Fruit fly (Drosophila melanogaster) whole organism, embryonic: ENCODE data around the gene Drsl2.

Source experiments
- B-H1 ChIP-seq: fragments of 200-800 bp; sonication (Bioruptor generic); IDR thresholded peaks from 3 replicates; pipeline ENCODE4 v1.3.6; 2022; ENCODE audit warnings: missing biosample characterization, missing genetic modification characterization
- B-H2 ChIP-seq: fragments of 200-800 bp; sonication (Bioruptor generic); optimal IDR thresholded peaks from 2 replicates; lab custom pipeline; 2018; ENCODE audit warnings: missing biosample characterization, mild to moderate bottlenecking, missing genetic modification characterization
- Blimp-1 ChIP-seq: fragments of 200-800 bp; sonication (Bioruptor generic); optimal IDR thresholded peaks from 3 replicates; lab custom pipeline; 2018; ENCODE audit warnings: missing biosample characterization, missing genetic modification characterization, mild to moderate bottlenecking, moderate library complexity, missing genetic modification reagents
- C15 ChIP-seq: fragments of 200-800 bp; sonication (Bioruptor generic); IDR thresholded peaks from 3 replicates; pipeline ENCODE4 v1.3.6; 2022; ENCODE audit warnings: missing biosample characterization, missing genetic modification characterization
- CG1024 ChIP-seq: fragments of 200-800 bp; sonication (Bioruptor generic); IDR thresholded peaks from 2 replicates; pipeline ENCODE4 v1.3.6; 2022; ENCODE audit warnings: missing biosample characterization, missing genetic modification characterization
- CG10462 ChIP-seq: fragments of 200-800 bp; sonication (Bioruptor generic); optimal IDR thresholded peaks from 2 replicates; lab custom pipeline; 2016; ENCODE audit warnings: missing biosample characterization, missing genetic modification characterization
- CG10565 ChIP-seq: fragments of 200-800 bp; sonication (Bioruptor generic); optimal IDR thresholded peaks from 3 replicates; lab custom pipeline; 2016; ENCODE audit warnings: missing biosample characterization, mild to moderate bottlenecking, missing genetic modification characterization
- CG11560 ChIP-seq: fragments of 200-800 bp; sonication (Bioruptor generic); IDR thresholded peaks from 3 replicates; pipeline ENCODE4 v1.3.6; 2022; ENCODE audit warnings: missing biosample characterization, missing genetic modification characterization
- CG12744 ChIP-seq: fragments of 200-800 bp; sonication (Bioruptor generic); optimal IDR thresholded peaks from 2 replicates; lab custom pipeline; 2016; ENCODE audit warnings: missing biosample characterization, missing genetic modification characterization
- CG13287 ChIP-seq: fragments of 200-800 bp; sonication (Bioruptor generic); IDR thresholded peaks from 2 replicates; pipeline ENCODE4 v1.3.6; 2022; ENCODE audit warnings: missing biosample characterization, missing genetic modification characterization; ENCODE audit not compliant: partially characterized antibody
- CG15011 ChIP-seq: fragments of 200-800 bp; sonication (Bioruptor generic); optimal IDR thresholded peaks from 3 replicates; lab custom pipeline; 2018; ENCODE audit warnings: missing biosample characterization, mild to moderate bottlenecking, missing genetic modification characterization
- CG15696 ChIP-seq: fragments of 200-800 bp; sonication (Bioruptor generic); optimal IDR thresholded peaks from 2 replicates; lab custom pipeline; 2019; ENCODE audit warnings: missing biosample characterization, mild to moderate bottlenecking, missing genetic modification characterization, moderate library complexity
- CG16815 ChIP-seq: fragments of 200-800 bp; sonication (Bioruptor generic); optimal IDR thresholded peaks from 3 replicates; lab custom pipeline; 2017; ENCODE audit warnings: missing biosample characterization, mild to moderate bottlenecking, missing genetic modification characterization
- CG2712 ChIP-seq: fragments of 200-800 bp; optimal IDR thresholded peaks from 3 replicates; lab custom pipeline; 2019; ENCODE audit warnings: missing biosample characterization, mild to moderate bottlenecking, missing genetic modification characterization, moderate library complexity
- CG30020 ChIP-seq: fragments of 200-800 bp; optimal IDR thresholded peaks from 2 replicates; lab custom pipeline; 2019; ENCODE audit warnings: missing biosample characterization, mild to moderate bottlenecking, missing genetic modification characterization, moderate library complexity
- CG33213 ChIP-seq: fragments of 200-800 bp; sonication (Bioruptor generic); optimal IDR thresholded peaks from 3 replicates; lab custom pipeline; 2016; ENCODE audit warnings: missing biosample characterization, missing genetic modification characterization
- CG43689 ChIP-seq: fragments of 200-800 bp; sonication (Bioruptor generic); IDR thresholded peaks from 2 replicates; pipeline ENCODE4 v1.3.6; 2022; ENCODE audit warnings: missing biosample characterization, missing genetic modification characterization
- CG7372 ChIP-seq: fragments of 200-800 bp; sonication (Bioruptor generic); IDR thresholded peaks from 2 replicates; pipeline ENCODE4 v1.3.6; 2022; ENCODE audit warnings: missing biosample characterization, missing genetic modification characterization
- CG7786 ChIP-seq: fragments of 200-800 bp; sonication (Bioruptor generic); optimal IDR thresholded peaks from 2 replicates; lab custom pipeline; 2016; ENCODE audit warnings: missing biosample characterization, missing genetic modification characterization
- CG9437 ChIP-seq: fragments of 200-800 bp; sonication (Bioruptor generic); optimal IDR thresholded peaks from 2 replicates; lab custom pipeline; 2018; ENCODE audit warnings: missing biosample characterization, mild to moderate bottlenecking, missing genetic modification characterization
- Camta ChIP-seq: fragments of 200-800 bp; sonication (Bioruptor generic); optimal IDR thresholded peaks from 2 replicates; lab custom pipeline; 2016; ENCODE audit warnings: missing biosample characterization, missing genetic modification characterization
- Chrac-16 ChIP-seq: fragments of 200-800 bp; sonication (Bioruptor generic); optimal IDR thresholded peaks from 3 replicates; lab custom pipeline; 2016; ENCODE audit warnings: missing biosample characterization, missing genetic modification characterization
- CrebB ChIP-seq: fragments of 200-800 bp; sonication (Bioruptor generic); optimal IDR thresholded peaks from 3 replicates; lab custom pipeline; 2018; ENCODE audit warnings: missing biosample characterization, mild to moderate bottlenecking, missing genetic modification characterization
- D ChIP-seq, 2 experiments: fragments of 200-800 bp in 1 of 2; fragments of >200 bp in 1 of 2; sonication (Bioruptor generic) in 1 of 2; optimal IDR thresholded peaks; 2 replicates in 1 of 2; 3 replicates in 1 of 2; lab custom pipeline; 2017; ENCODE audit warnings: mild to moderate bottlenecking in 1 of 2, missing biosample characterization in 1 of 2, missing genetic modification characterization in 1 of 2, missing genetic modification reagents in 1 of 2
- D19A ChIP-seq: fragments of 200-800 bp; optimal IDR thresholded peaks from 3 replicates; lab custom pipeline; 2019; ENCODE audit warnings: missing biosample characterization, mild to moderate bottlenecking, missing genetic modification characterization, moderate library complexity
- D19B ChIP-seq: fragments of 200-800 bp; sonication (Bioruptor generic); optimal IDR thresholded peaks from 2 replicates; lab custom pipeline; 2017; ENCODE audit warnings: missing biosample characterization, mild to moderate bottlenecking, missing genetic modification characterization
- Dbx ChIP-seq: fragments of 200-800 bp; sonication (Bioruptor generic); IDR thresholded peaks from 3 replicates; pipeline ENCODE4 v1.3.6; 2022; ENCODE audit warnings: missing biosample characterization, missing genetic modification characterization
- NC2β ChIP-seq: fragments of 200-800 bp; sonication (Bioruptor generic); optimal IDR thresholded peaks from 2 replicates; lab custom pipeline; 2016; ENCODE audit warnings: missing biosample characterization, missing genetic modification characterization
- Side ChIP-seq: fragments of 200-800 bp; sonication (Bioruptor generic); optimal IDR thresholded peaks from 2 replicates; lab custom pipeline; 2016; ENCODE audit warnings: missing biosample characterization, missing genetic modification characterization
- aop ChIP-seq: fragments of 200-800 bp; sonication (Bioruptor generic); IDR thresholded peaks from 2 replicates; pipeline ENCODE4 v1.3.6; 2022; ENCODE audit warnings: missing biosample characterization, missing genetic modification characterization
- bowl ChIP-seq: fragments of 200-800 bp; sonication (Bioruptor generic); IDR thresholded peaks from 2 replicates; pipeline ENCODE4 v1.3.6; 2022; ENCODE audit warnings: missing biosample characterization, missing genetic modification characterization
- cato ChIP-seq: fragments of 200-800 bp; sonication (Bioruptor generic); optimal IDR thresholded peaks from 2 replicates; lab custom pipeline; 2016; ENCODE audit warnings: missing biosample characterization, missing genetic modification characterization, borderline replicate concordance
- chif ChIP-seq, 2 experiments: fragments of 200-800 bp; sonication (Bioruptor generic); optimal IDR thresholded peaks; 3 replicates each; lab custom pipeline; 2016; ENCODE audit warnings: missing biosample characterization in 2 of 2, missing genetic modification characterization in 2 of 2
- chinmo ChIP-seq: fragments of 200-800 bp; sonication (Bioruptor generic); IDR thresholded peaks from 4 replicates; pipeline ENCODE4 v1.3.6; 2022; ENCODE audit warnings: missing biosample characterization, missing genetic modification characterization; ENCODE audit not compliant: partially characterized antibody
- cwo ChIP-seq: fragments of 200-800 bp; sonication (Bioruptor generic); optimal IDR thresholded peaks from 3 replicates; lab custom pipeline; 2017; ENCODE audit warnings: missing biosample characterization, missing genetic modification characterization, mild to moderate bottlenecking, moderate library complexity, missing genetic modification reagents
- dimm ChIP-seq: fragments of 200-800 bp; sonication (Bioruptor generic); IDR thresholded peaks from 2 replicates; pipeline ENCODE4 v1.3.6; 2022; ENCODE audit warnings: missing biosample characterization, missing genetic modification characterization
- emc ChIP-seq: fragments of 200-800 bp; sonication (Bioruptor generic); optimal IDR thresholded peaks from 2 replicates; lab custom pipeline; 2016; ENCODE audit warnings: missing biosample characterization, missing genetic modification characterization
- ems ChIP-seq: fragments of 200-800 bp; sonication (Bioruptor generic); optimal IDR thresholded peaks from 3 replicates; lab custom pipeline; 2016; ENCODE audit warnings: missing biosample characterization, missing genetic modification characterization
- grau ChIP-seq: fragments of 200-800 bp; optimal IDR thresholded peaks from 3 replicates; lab custom pipeline; 2019; ENCODE audit warnings: missing biosample characterization, mild to moderate bottlenecking, missing genetic modification characterization, moderate library complexity
- lab ChIP-seq: fragments of 200-800 bp; sonication (Bioruptor generic); optimal IDR thresholded peaks from 3 replicates; lab custom pipeline; 2017; ENCODE audit warnings: missing biosample characterization, missing genetic modification characterization, mild to moderate bottlenecking, moderate library complexity, missing genetic modification reagents
- nmo ChIP-seq: fragments of 200-800 bp; sonication (Bioruptor generic); optimal IDR thresholded peaks from 2 replicates; lab custom pipeline; 2018; ENCODE audit warnings: missing biosample characterization, mild to moderate bottlenecking, missing genetic modification characterization, moderate library complexity
- nom ChIP-seq: fragments of 200-800 bp; sonication (Bioruptor generic); optimal IDR thresholded peaks from 2 replicates; lab custom pipeline; 2017; ENCODE audit warnings: missing biosample characterization, missing genetic modification characterization, mild to moderate bottlenecking, moderate library complexity, missing genetic modification reagents
- onecut ChIP-seq: fragments of 200-800 bp; sonication (Bioruptor generic); IDR thresholded peaks from 2 replicates; pipeline ENCODE4 v1.3.6; 2022; ENCODE audit warnings: missing biosample characterization, missing genetic modification characterization
- org-1 ChIP-seq: fragments of 200-800 bp; sonication (Bioruptor generic); optimal IDR thresholded peaks from 2 replicates; lab custom pipeline; 2017; ENCODE audit warnings: missing biosample characterization, missing genetic modification characterization
- peb ChIP-seq: fragments of 200-800 bp; sonication (Bioruptor generic); IDR thresholded peaks from 2 replicates; pipeline ENCODE4 v1.3.6; 2022; ENCODE audit warnings: missing biosample characterization, missing genetic modification characterization
- sim ChIP-seq: fragments of 200-800 bp; sonication (Bioruptor generic); IDR thresholded peaks from 2 replicates; pipeline ENCODE4 v1.3.6; 2022; ENCODE audit warnings: missing biosample characterization, missing genetic modification characterization
- sisA ChIP-seq: fragments of 200-800 bp; sonication (Bioruptor generic); IDR thresholded peaks from 2 replicates; pipeline ENCODE4 v1.3.6; 2022; ENCODE audit warnings: missing biosample characterization, missing genetic modification characterization
- tin ChIP-seq: fragments of 200-800 bp; sonication (Bioruptor generic); optimal IDR thresholded peaks from 3 replicates; lab custom pipeline; 2016; ENCODE audit warnings: missing biosample characterization, missing genetic modification characterization
- unpg ChIP-seq: fragments of 200-800 bp; sonication (Bioruptor generic); optimal IDR thresholded peaks from 3 replicates; lab custom pipeline; 2018; ENCODE audit warnings: missing biosample characterization, mild to moderate bottlenecking, missing genetic modification characterization, moderate library complexity
- vnd ChIP-seq: fragments of 200-800 bp; sonication (Bioruptor generic); IDR thresholded peaks from 3 replicates; pipeline ENCODE4 v1.3.6; 2022; ENCODE audit warnings: missing biosample characterization, missing genetic modification characterization; ENCODE audit not compliant: partially characterized antibody

Gene Drsl2

DNA sequence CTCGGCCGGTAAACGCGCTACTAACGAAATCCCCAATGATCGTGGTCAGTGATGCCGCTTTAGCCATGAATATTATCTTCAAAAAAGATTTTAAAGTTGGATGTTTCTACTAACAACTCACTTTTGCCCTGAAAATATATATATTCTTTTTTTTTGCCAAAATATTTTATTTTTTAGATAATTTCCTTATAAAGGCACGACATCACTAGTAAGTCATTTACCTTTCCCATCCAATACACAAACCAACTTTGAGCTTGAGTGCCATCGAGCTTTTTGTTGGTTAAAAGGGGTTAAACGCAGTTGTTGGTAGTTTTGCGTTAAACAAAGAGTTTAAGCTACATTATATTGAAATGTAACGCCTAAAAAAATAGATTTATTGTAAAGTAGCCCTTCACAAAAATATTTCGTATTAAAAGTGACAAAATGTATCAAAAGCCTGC lies 11.0 kb upstream of the Drsl2 start, which contains the start of gene CG14968 (continued):
- peak; percentile 67 for TF ChIP-seq emc (GFP tag; lab: Kevin White, UChicago)
- peak; percentile 87 for TF ChIP-seq dimm (GFP tag; lab: Robert Waterston, UW)
- TF ChIP-seq CG10565 (GFP tag; lab: Kevin White, UChicago) = peak; percentile 62
- TF ChIP-seq B-H2 (GFP tag; lab: Kevin White, UChicago) = peak; percentile 87
- TF ChIP-seq Camta (GFP tag; lab: Kevin White, UChicago) = peak; percentile 85
- peak; percentile 59 for TF ChIP-seq nom (GFP tag; lab: Kevin White, UChicago)
- TF ChIP-seq CG15696 (tag; lab: Kevin White, UChicago) = peak; percentile 71
- TF ChIP-seq vnd (GFP tag; lab: Robert Waterston, UW) = no peak
- peak; percentile 90 for TF ChIP-seq C15 (GFP tag; lab: Robert Waterston, UW)
- TF ChIP-seq chif (GFP tag; optimal IDR thresholded peaks at IDR 0.05; lab: Kevin White, UChicago) = peak; percentile 41 to 67
- TF ChIP-seq Chrac-16 (GFP tag; lab: Kevin White, UChicago) = peak; percentile 91
- TF ChIP-seq CG33213 (GFP tag; lab: Kevin White, UChicago) = peak; percentile 69
- peak; percentile 84 for TF ChIP-seq D19A (tag; lab: Kevin White, UChicago)
- peak; percentile 71 for TF ChIP-seq org-1 (GFP tag; lab: Kevin White, UChicago)
- peak; percentile 95 for TF ChIP-seq bowl (GFP tag; lab: Robert Waterston, UW)
- peak; percentile 94 for TF ChIP-seq CG43689
- peak; percentile 83 for TF ChIP-seq CG9437 (GFP tag; lab: Kevin White, UChicago)
- TF ChIP-seq onecut (GFP tag; lab: Robert Waterston, UW) = peak; percentile 86
- peak; percentile 88 for TF ChIP-seq CrebB (tag; lab: Kevin White, UChicago)
- TF ChIP-seq lab (GFP tag; lab: Kevin White, UChicago) = peak; percentile 98
- peak; percentile 76 for TF ChIP-seq CG11560 (tag; lab: Robert Waterston, UW)
- peak; percentile 88 for TF ChIP-seq CG15011 (GFP tag; lab: Kevin White, UChicago)
- TF ChIP-seq sim (GFP tag; lab: Robert Waterston, UW) = peak; percentile 77; the same call in 1 of the 2 replicates
- TF ChIP-seq CG2712 (tag; lab: Kevin White, UChicago) = peak; percentile 87
- peak; percentile 94 for TF ChIP-seq CG7372 (GFP tag; lab: Robert Waterston, UW)
- peak; percentile 63 for TF ChIP-seq Side (GFP tag; lab: Kevin White, UChicago)
- TF ChIP-seq CG1024 = peak; percentile 90
- TF ChIP-seq tin (GFP tag; lab: Kevin White, UChicago) = peak; percentile 89
- TF ChIP-seq sisA (GFP tag; lab: Robert Waterston, UW) = peak; percentile 91
- no peak for TF ChIP-seq CG13287
- peak; percentile 94 for TF ChIP-seq grau
- peak; percentile 91 for TF ChIP-seq ems (GFP tag; lab: Kevin White, UChicago)
- no peak for TF ChIP-seq NC2β (GFP tag; lab: Kevin White, UChicago)
- TF ChIP-seq Dbx (GFP tag; lab: Robert Waterston, UW) = peak; percentile 97
- peak; percentile 95 for TF ChIP-seq unpg (GFP tag; lab: Kevin White, UChicago)
- TF ChIP-seq CG7786 (GFP tag; lab: Kevin White, UChicago) = peak; percentile 72
- TF ChIP-seq nmo (GFP tag; lab: Kevin White, UChicago) = peak; percentile 90
- peak; percentile 82 for TF ChIP-seq cato
- no peak for TF ChIP-seq chinmo (GFP tag; lab: Robert Waterston, UW)
- TF ChIP-seq Blimp-1 (GFP tag; lab: Kevin White, UChicago) = peak; percentile 95
- TF ChIP-seq D (optimal IDR thresholded peaks at IDR 0.05; lab: Kevin White, UChicago) = no peak
- peak; percentile 81 for TF ChIP-seq D (GFP tag; optimal IDR thresholded peaks at IDR 0.05; lab: Kevin White, UChicago)
- TF ChIP-seq CG30020 = peak; percentile 49
- peak; percentile 88 for TF ChIP-seq D19B (GFP tag; lab: Kevin White, UChicago)
- TF ChIP-seq peb (GFP tag; lab: Robert Waterston, UW) = peak; percentile 91
- TF ChIP-seq CG10462 (GFP tag; lab: Kevin White, UChicago) = peak; percentile 85
- TF ChIP-seq CG12744 (GFP tag; lab: Kevin White, UChicago) = peak; percentile 62
- TF ChIP-seq CG16815 = peak; percentile 75
- peak; percentile 82 for TF ChIP-seq aop (GFP tag; lab: Robert Waterston, UW)
- peak; percentile 90 for TF ChIP-seq B-H1
- TF ChIP-seq cwo = peak; percentile 92
